Fruit fly (Drosophila melanogaster) whole organism, embryonic: ENCODE results near the gene meso18E.

Experiments used
- Aef1 ChIP-seq: fragments of 200-800 bp; sonication (Bioruptor generic); IDR thresholded peaks from 3 replicates; pipeline ENCODE4 v1.3.6; 2022; ENCODE audit warnings: missing biosample characterization, missing genetic modification characterization
- Awh ChIP-seq: fragments of 200-800 bp; sonication (Bioruptor generic); IDR thresholded peaks from 2 replicates; pipeline ENCODE4, ENCODE4 v1.3.6; 2022; ENCODE audit warnings: missing biosample characterization, missing genetic modification characterization
- CG10543 ChIP-seq: fragments of 200-800 bp; sonication (Bioruptor generic); optimal IDR thresholded peaks from 3 replicates; lab custom pipeline; 2017; ENCODE audit warnings: missing biosample characterization, mild to moderate bottlenecking, missing genetic modification characterization, moderate library complexity
- CG12299 ChIP-seq: fragments of 200-800 bp; sonication (Bioruptor generic); optimal IDR thresholded peaks from 2 replicates; lab custom pipeline; 2018; ENCODE audit warnings: missing biosample characterization, mild to moderate bottlenecking, missing genetic modification characterization
- CG13624 ChIP-seq: fragments of 200-800 bp; sonication (Bioruptor generic); optimal IDR thresholded peaks from 2 replicates; lab custom pipeline; 2016; ENCODE audit warnings: missing biosample characterization, missing genetic modification characterization
- CG14050 ChIP-seq: fragments of 200-800 bp; sonication (Bioruptor generic); IDR thresholded peaks from 3 replicates; pipeline ENCODE4 v1.3.6; 2022; ENCODE audit warnings: missing biosample characterization, missing genetic modification characterization
- CG15269 ChIP-seq: fragments of 200-800 bp; sonication (Bioruptor generic); optimal IDR thresholded peaks from 2 replicates; lab custom pipeline; 2018; ENCODE audit warnings: missing biosample characterization, mild to moderate bottlenecking, missing genetic modification characterization, moderate library complexity
- CG17186 ChIP-seq: fragments of 200-800 bp; sonication (Bioruptor generic); optimal IDR thresholded peaks from 3 replicates; lab custom pipeline; 2017; ENCODE audit warnings: missing biosample characterization, missing genetic modification reagents, missing genetic modification characterization
- CG18262 ChIP-seq: fragments of 200-800 bp; optimal IDR thresholded peaks from 3 replicates; lab custom pipeline; 2019; ENCODE audit warnings: missing biosample characterization, mild to moderate bottlenecking, missing genetic modification characterization, moderate library complexity
- CG2116 ChIP-seq: fragments of 200-800 bp; sonication (Bioruptor generic); optimal IDR thresholded peaks from 3 replicates; lab custom pipeline; 2018; ENCODE audit warnings: missing biosample characterization, mild to moderate bottlenecking, missing genetic modification characterization
- CG31441 ChIP-seq: fragments of 200-800 bp; sonication (Bioruptor generic); IDR thresholded peaks from 2 replicates; pipeline ENCODE4 v1.3.6; 2022; ENCODE audit warnings: missing biosample characterization, missing genetic modification characterization
- CG3838 ChIP-seq: fragments of 200-800 bp; sonication (Bioruptor generic); optimal IDR thresholded peaks from 3 replicates; lab custom pipeline; 2016; ENCODE audit warnings: missing biosample characterization, missing genetic modification characterization
- CG4360 ChIP-seq: fragments of 200-800 bp; sonication (Bioruptor generic); IDR thresholded peaks from 2 replicates; pipeline ENCODE4 v1.3.6; 2022; ENCODE audit warnings: missing biosample characterization, missing genetic modification characterization
- CG6175 ChIP-seq: fragments of 200-800 bp; sonication (Bioruptor generic); IDR thresholded peaks from 3 replicates; pipeline ENCODE4 v1.3.6; 2022; ENCODE audit warnings: missing biosample characterization, missing genetic modification characterization
- CG6254 ChIP-seq: fragments of 200-800 bp; sonication (Bioruptor generic); optimal IDR thresholded peaks from 3 replicates; lab custom pipeline; 2017; ENCODE audit warnings: mild to moderate bottlenecking, missing biosample characterization, missing genetic modification reagents, missing genetic modification characterization
- CG7839 ChIP-seq: fragments of 200-800 bp; sonication (Bioruptor generic); optimal IDR thresholded peaks from 3 replicates; lab custom pipeline; 2018; ENCODE audit warnings: missing biosample characterization, mild to moderate bottlenecking, missing genetic modification characterization, moderate library complexity
- CG8089 ChIP-seq: fragments of 200-800 bp; sonication (Bioruptor generic); optimal IDR thresholded peaks from 3 replicates; lab custom pipeline; 2016; ENCODE audit warnings: missing biosample characterization, missing genetic modification characterization
- CG8290 ChIP-seq, 3 experiments: fragments of 200-800 bp; sonication (Bioruptor generic); optimal IDR thresholded peaks; 2 replicates each; lab custom pipeline; 2016 to 2019; ENCODE audit warnings: missing biosample characterization in 3 of 3, missing genetic modification characterization in 3 of 3, mild to moderate bottlenecking in 2 of 3, moderate library complexity in 1 of 3
- CG9797 ChIP-seq: fragments of 200-800 bp; sonication (Bioruptor generic); optimal IDR thresholded peaks from 3 replicates; lab custom pipeline; 2018; ENCODE audit warnings: missing biosample characterization, mild to moderate bottlenecking, missing genetic modification characterization
- D19B ChIP-seq: fragments of 200-800 bp; sonication (Bioruptor generic); optimal IDR thresholded peaks from 2 replicates; lab custom pipeline; 2017; ENCODE audit warnings: missing biosample characterization, mild to moderate bottlenecking, missing genetic modification characterization
- Ets65A ChIP-seq: fragments of 200-800 bp; sonication (Bioruptor generic); peaks from one replicate; lab custom pipeline; 2016; ENCODE audit warnings: missing biosample characterization, missing genetic modification characterization
- HmgD ChIP-seq: fragments of 200-800 bp; sonication (Bioruptor generic); optimal IDR thresholded peaks from 3 replicates; lab custom pipeline; 2016; ENCODE audit warnings: missing biosample characterization, missing genetic modification characterization
- Hr39 ChIP-seq: fragments of >200 bp; optimal IDR thresholded peaks from 2 replicates; lab custom pipeline; 2017
- Lim3 ChIP-seq: fragments of 200-800 bp; sonication (Bioruptor generic); IDR thresholded peaks from 2 replicates; pipeline ENCODE4 v1.3.6; 2022; ENCODE audit warnings: missing biosample characterization, missing genetic modification characterization
- NK7.1 ChIP-seq: fragments of 200-800 bp; sonication (Bioruptor generic); optimal IDR thresholded peaks from 3 replicates; lab custom pipeline; 2016; ENCODE audit warnings: missing biosample characterization, missing genetic modification characterization
- Nf-YC ChIP-seq: fragments of 200-800 bp; optimal IDR thresholded peaks from 3 replicates; lab custom pipeline; 2019; ENCODE audit warnings: missing biosample characterization, mild to moderate bottlenecking, missing genetic modification characterization, moderate library complexity
- Poxn ChIP-seq: fragments of 200-800 bp; sonication (Bioruptor generic); IDR thresholded peaks from 2 replicates; pipeline ENCODE4 v1.3.6; 2022; ENCODE audit warnings: missing biosample characterization, missing genetic modification characterization
- Rx ChIP-seq: fragments of 200-800 bp; sonication (Bioruptor generic); IDR thresholded peaks from 2 replicates; pipeline ENCODE4 v1.3.6; 2022; ENCODE audit warnings: missing biosample characterization, missing genetic modification characterization
- Side ChIP-seq: fragments of 200-800 bp; sonication (Bioruptor generic); optimal IDR thresholded peaks from 2 replicates; lab custom pipeline; 2016; ENCODE audit warnings: missing biosample characterization, missing genetic modification characterization
- Stat92E ChIP-seq, 3 experiments: fragments of >200 bp in 2 of 3; fragments of 200-800 bp in 1 of 3; sonication (Bioruptor generic) in 1 of 3; optimal IDR thresholded peaks; 2 replicates each; lab custom pipeline; 2017 to 2019; ENCODE audit warnings: missing biosample characterization in 3 of 3, missing genetic modification characterization in 3 of 3, mild to moderate bottlenecking in 1 of 3, moderate library complexity in 1 of 3
- Taf1 ChIP-seq: fragments of 200-800 bp; sonication (Bioruptor generic); IDR thresholded peaks from 2 replicates; pipeline ENCODE4 v1.3.6; 2022; ENCODE audit warnings: missing biosample characterization, missing genetic modification characterization
- cato ChIP-seq: fragments of 200-800 bp; sonication (Bioruptor generic); optimal IDR thresholded peaks from 2 replicates; lab custom pipeline; 2016; ENCODE audit warnings: missing biosample characterization, missing genetic modification characterization, borderline replicate concordance
- chn ChIP-seq: fragments of 200-800 bp; sonication (Bioruptor generic); optimal IDR thresholded peaks from 2 replicates; lab custom pipeline; 2016; ENCODE audit warnings: missing biosample characterization, missing genetic modification characterization
- crc ChIP-seq: fragments of 200-800 bp; sonication (Bioruptor generic); optimal IDR thresholded peaks from 2 replicates; lab custom pipeline; 2016; ENCODE audit warnings: missing biosample characterization, missing genetic modification characterization
- gro ChIP-seq: fragments of 200-800 bp; sonication (Bioruptor generic); optimal IDR thresholded peaks from 2 replicates; lab custom pipeline; 2016; ENCODE audit warnings: missing biosample characterization, missing genetic modification characterization
- h ChIP-seq: fragments of >200 bp; optimal IDR thresholded peaks from 2 replicates; lab custom pipeline; 2017
- insv ChIP-seq, 2 experiments: fragments of 200-800 bp; sonication (Bioruptor generic); optimal IDR thresholded peaks; 3 replicates each; lab custom pipeline; 2016 to 2018; ENCODE audit warnings: missing biosample characterization in 2 of 2, missing genetic modification characterization in 2 of 2
- klu ChIP-seq: fragments of 200-800 bp; sonication (Bioruptor generic); IDR thresholded peaks from 2 replicates; pipeline ENCODE4 v1.3.6; 2022; ENCODE audit warnings: missing biosample characterization, missing genetic modification characterization
- kni ChIP-seq: fragments of 200-800 bp; sonication (Bioruptor generic); optimal IDR thresholded peaks from 3 replicates; lab custom pipeline; 2017; ENCODE audit warnings: mild to moderate bottlenecking, missing biosample characterization, missing genetic modification reagents, missing genetic modification characterization
- mld ChIP-seq: fragments of 200-800 bp; sonication (Bioruptor generic); IDR thresholded peaks from 3 replicates; pipeline ENCODE4 v1.3.6; 2022; ENCODE audit warnings: missing biosample characterization, missing genetic modification characterization; ENCODE audit not compliant: partially characterized antibody
- phol ChIP-seq: fragments of 200-800 bp; sonication (Bioruptor generic); optimal IDR thresholded peaks from 3 replicates; lab custom pipeline; 2018; ENCODE audit warnings: missing biosample characterization, mild to moderate bottlenecking, missing genetic modification characterization, moderate library complexity
- psq ChIP-seq: fragments of 200-800 bp; sonication (Bioruptor generic); optimal IDR thresholded peaks from 2 replicates; lab custom pipeline; 2017; ENCODE audit warnings: missing biosample characterization, missing genetic modification characterization
- pzg ChIP-seq: fragments of 200-800 bp; sonication (Bioruptor generic); optimal IDR thresholded peaks from 3 replicates; lab custom pipeline; 2018; ENCODE audit warnings: missing biosample characterization, mild to moderate bottlenecking, missing genetic modification characterization, moderate library complexity
- row ChIP-seq: fragments of 200-800 bp; sonication (Bioruptor generic); IDR thresholded peaks from 3 replicates; pipeline ENCODE4 v1.3.6; 2022; ENCODE audit warnings: missing biosample characterization, missing genetic modification characterization
- sd ChIP-seq: fragments of 200-800 bp; sonication (Bioruptor generic); optimal IDR thresholded peaks from 3 replicates; lab custom pipeline; 2018; ENCODE audit warnings: missing biosample characterization, mild to moderate bottlenecking, missing genetic modification characterization, moderate library complexity
- sens ChIP-seq: fragments of 200-800 bp; sonication (Bioruptor generic); peaks from one replicate; lab custom pipeline; 2016; ENCODE audit warnings: missing biosample characterization, missing genetic modification characterization
- sna ChIP-seq: fragments of 200-800 bp; sonication (Bioruptor generic); IDR thresholded peaks from 2 replicates; pipeline ENCODE4 v1.3.6; 2022; ENCODE audit warnings: missing biosample characterization, missing genetic modification characterization; ENCODE audit not compliant: partially characterized antibody
- sob ChIP-seq: fragments of 200-800 bp; sonication (Bioruptor generic); IDR thresholded peaks from 2 replicates; pipeline ENCODE4 v1.3.6; 2022; ENCODE audit warnings: missing biosample characterization, missing genetic modification characterization
- ssp ChIP-seq: fragments of 200-800 bp; sonication (Bioruptor generic); IDR thresholded peaks from 2 replicates; pipeline ENCODE4 v1.3.6; 2022; ENCODE audit warnings: missing biosample characterization, missing genetic modification characterization
- trh ChIP-seq: fragments of 200-800 bp; sonication (Bioruptor generic); optimal IDR thresholded peaks from 2 replicates; lab custom pipeline; 2016; ENCODE audit warnings: missing biosample characterization, missing genetic modification characterization
- unc-4 ChIP-seq: fragments of 200-800 bp; sonication (Bioruptor generic); IDR thresholded peaks from 2 replicates; pipeline ENCODE4 v1.3.6; 2022; ENCODE audit warnings: missing biosample characterization, missing genetic modification characterization; ENCODE audit not compliant: partially characterized antibody
- yki ChIP-seq: fragments of >200 bp; optimal IDR thresholded peaks from 3 replicates; lab custom pipeline; 2018

The meso18E gene

DNA sequence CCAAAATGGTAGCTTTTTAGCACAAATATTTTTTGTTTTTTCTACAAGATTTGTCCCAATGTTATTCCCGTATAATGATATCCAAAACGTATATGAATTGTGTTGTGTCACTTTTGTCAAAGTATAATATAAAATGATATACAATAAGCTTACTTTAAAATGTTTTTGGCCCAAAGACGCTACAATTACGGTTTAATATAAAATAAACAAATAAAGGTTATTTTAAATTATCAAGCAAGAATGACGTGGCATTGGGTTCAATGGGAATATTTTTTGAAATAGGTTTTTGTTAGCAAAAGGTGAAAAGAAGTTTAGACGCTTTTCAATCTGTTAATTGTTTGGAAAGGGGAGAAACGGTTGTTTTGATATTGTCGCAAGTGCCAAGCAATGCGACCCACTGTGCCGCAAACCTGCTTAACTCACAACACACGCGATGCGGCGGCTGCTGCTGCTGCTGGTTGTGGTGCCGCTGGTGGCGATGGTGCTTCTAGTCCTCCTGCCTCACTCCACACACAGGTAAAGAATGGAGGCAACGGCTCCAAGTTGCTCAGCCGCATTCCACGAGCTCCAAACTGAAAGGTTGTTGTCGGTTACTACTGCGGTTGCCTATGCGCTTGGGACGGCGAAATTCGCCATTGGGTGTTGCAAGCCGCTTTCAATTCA, 49.5 kb downstream of the meso18E start (continued):
- no peak for TF ChIP-seq Side
- TF ChIP-seq CG13624 (GFP tag; lab: Kevin White, UChicago), result no peak
- TF ChIP-seq CG2116, result peak; percentile 5
- no peak for TF ChIP-seq CG8089 (GFP tag; lab: Kevin White, UChicago)
- TF ChIP-seq mld (GFP tag; lab: Robert Waterston, UW), result no peak
- peak; percentile 40 for TF ChIP-seq CG6254 (GFP tag; lab: Kevin White, UChicago)
- TF ChIP-seq Lim3 (GFP tag; lab: Robert Waterston, UW), result no peak
- no peak for TF ChIP-seq Aef1
- peak; percentile 91 for TF ChIP-seq sens (GFP tag; lab: Kevin White, UChicago)
- peak; percentile 29 for TF ChIP-seq cato (GFP tag; lab: Kevin White, UChicago)
- TF ChIP-seq sd (tag; lab: Kevin White, UChicago), result peak; percentile 95
- TF ChIP-seq Stat92E (GFP tag; optimal IDR thresholded peaks at IDR 0.05; lab: Kevin White, UChicago), result no peak
- TF ChIP-seq CG15269 (tag; lab: Kevin White, UChicago), result peak; percentile 64
- TF ChIP-seq row (GFP tag; lab: Robert Waterston, UW), result peak; percentile 71
- TF ChIP-seq CG7839, result peak; percentile 73
- TF ChIP-seq sob (GFP tag; lab: Robert Waterston, UW), result no peak
- no peak for TF ChIP-seq Poxn (GFP tag; lab: Robert Waterston, UW)
- TF ChIP-seq CG9797 (GFP tag; lab: Kevin White, UChicago), result no peak
- TF ChIP-seq ssp (GFP tag; lab: Robert Waterston, UW), result no peak
- no peak for TF ChIP-seq CG4360 (GFP tag; lab: Robert Waterston, UW)
- TF ChIP-seq Awh (GFP tag; lab: Robert Waterston, UW), result 0 out of 2 replicates have a peak, but pooled peaks have one; percentile 13
- TF ChIP-seq CG31441 (GFP tag; lab: Robert Waterston, UW), result no peak; the same call in 1 of the 2 replicates
- TF ChIP-seq HmgD (GFP tag; lab: Kevin White, UChicago), result no peak
- TF ChIP-seq yki, result no peak
- peak; percentile 59 for TF ChIP-seq phol (tag; lab: Kevin White, UChicago)
- TF ChIP-seq Nf-YC (tag; lab: Kevin White, UChicago), result peak; percentile 62
- TF ChIP-seq CG6175 (GFP tag; lab: Robert Waterston, UW), result peak; percentile 94
- peak; percentile 50 for TF ChIP-seq kni (GFP tag; lab: Kevin White, UChicago)
- TF ChIP-seq gro, result no peak
- peak; percentile 82 for TF ChIP-seq CG18262 (tag; lab: Kevin White, UChicago)
- no peak for TF ChIP-seq crc (GFP tag; lab: Kevin White, UChicago)
- TF ChIP-seq klu (GFP tag; lab: Robert Waterston, UW), result no peak
- TF ChIP-seq Taf1, result no peak
- TF ChIP-seq CG3838, result no peak
- no peak for TF ChIP-seq insv (GFP tag; optimal IDR thresholded peaks at IDR 0.05; lab: Kevin White, UChicago)
- TF ChIP-seq CG14050, result no peak
- TF ChIP-seq CG17186 (GFP tag; lab: Kevin White, UChicago), result no peak
- no peak for TF ChIP-seq unc-4
- TF ChIP-seq sna (GFP tag; lab: Robert Waterston, UW), result no peak
- TF ChIP-seq Hr39 (lab: Kevin White, UChicago), result no peak
- peak; percentile 32 for TF ChIP-seq D19B (GFP tag; lab: Kevin White, UChicago)
- TF ChIP-seq trh (GFP tag; lab: Kevin White, UChicago), result no peak
- TF ChIP-seq NK7.1 (GFP tag; lab: Kevin White, UChicago), result no peak
- TF ChIP-seq psq (GFP tag; lab: Kevin White, UChicago), result no peak
- no peak for TF ChIP-seq pzg
- no peak for TF ChIP-seq h (lab: Kevin White, UChicago)
- no peak for TF ChIP-seq Rx (GFP tag; lab: Robert Waterston, UW)
- no peak for TF ChIP-seq CG8290 (GFP tag; optimal IDR thresholded peaks at IDR 0.05; lab: Kevin White, UChicago)
- TF ChIP-seq CG8290 (tag; optimal IDR thresholded peaks at IDR 0.05; lab: Kevin White, UChicago), result no peak
- no peak for TF ChIP-seq chn
- TF ChIP-seq Ets65A, result peak; percentile 66
- no peak for TF ChIP-seq CG12299
- TF ChIP-seq CG10543 (GFP tag; lab: Kevin White, UChicago), result peak; percentile 24
